Worm (Caenorhabditis elegans) whole organism, mixed stage, embryonic: ENCODE results near the gene M03C11.6.
A peak's percentile ranks its signal among the peaks of the same experiment; 100 is the strongest.

ENCODE experiments used
- M03D4.4 ChIP-seq: sonication (generic microtip); optimal IDR thresholded peaks from 2 replicates; lab custom pipeline; 2017; ENCODE audit warnings: mild to moderate bottlenecking, missing genetic modification characterization, missing compliant biosample characterization
- bed-3 ChIP-seq: fragments of 200-800 bp; sonication (Bioruptor generic); optimal IDR thresholded peaks from 3 replicates; lab custom pipeline; 2018; ENCODE audit warnings: mild to moderate bottlenecking, missing genetic modification characterization, moderate library complexity, missing compliant biosample characterization
- blmp-1 ChIP-seq: fragments of 150-350 bp; optimal IDR thresholded peaks from 2 replicates; lab custom pipeline; 2014; ENCODE audit warnings: missing biosample characterization, missing genetic modification characterization
- ceh-39 ChIP-seq: fragments of 150-350 bp; optimal IDR thresholded peaks from 2 replicates; lab custom pipeline; 2014; ENCODE audit warnings: missing biosample characterization, missing genetic modification characterization
- ceh-43 ChIP-seq: fragments of 200-800 bp; sonication (Bioruptor generic); optimal IDR thresholded peaks from 2 replicates; lab custom pipeline; 2018; ENCODE audit warnings: mild to moderate bottlenecking, missing genetic modification characterization, moderate library complexity, missing compliant biosample characterization
- ceh-83 ChIP-seq: fragments of 200-800 bp; sonication (Bioruptor generic); optimal IDR thresholded peaks from 2 replicates; lab custom pipeline; 2018; ENCODE audit warnings: mild to moderate bottlenecking, missing genetic modification characterization, missing compliant biosample characterization
- ces-1 ChIP-seq: fragments of 150-350 bp; optimal IDR thresholded peaks from 2 replicates; lab custom pipeline; 2014; ENCODE audit warnings: missing biosample characterization, missing genetic modification reagents, missing genetic modification characterization
- cnd-1 ChIP-seq: fragments of 200-800 bp; sonication (Bioruptor generic); optimal IDR thresholded peaks from 2 replicates; lab custom pipeline; 2018; ENCODE audit warnings: mild to moderate bottlenecking, missing genetic modification characterization, missing compliant biosample characterization
- drap-1 ChIP-seq: fragments of 200-800 bp; sonication (Bioruptor generic); optimal IDR thresholded peaks from 3 replicates; lab custom pipeline; 2018; ENCODE audit warnings: mild to moderate bottlenecking, missing genetic modification characterization, missing compliant biosample characterization
- elt-1 ChIP-seq: sonication (generic microtip); optimal IDR thresholded peaks from 2 replicates; lab custom pipeline; 2017; ENCODE audit warnings: missing genetic modification characterization, mild to moderate bottlenecking, missing compliant biosample characterization, antibody characterized with exemption, moderate library complexity, borderline replicate concordance; ENCODE audit not compliant: insufficient read depth
- elt-3 ChIP-seq: fragments of 150-350 bp; optimal IDR thresholded peaks from 2 replicates; lab custom pipeline; 2014; ENCODE audit warnings: missing biosample characterization, missing genetic modification characterization
- flh-1 ChIP-seq: fragments of 200-800 bp; sonication (Bioruptor generic); optimal IDR thresholded peaks from 2 replicates; lab custom pipeline; 2018; ENCODE audit warnings: mild to moderate bottlenecking, missing genetic modification characterization, moderate library complexity, missing compliant biosample characterization
- ham-2 ChIP-seq: fragments of 200-800 bp; sonication (Bioruptor generic); optimal IDR thresholded peaks from 2 replicates; lab custom pipeline; 2018; ENCODE audit warnings: mild to moderate bottlenecking, missing genetic modification characterization, missing compliant biosample characterization
- hlh-1 ChIP-seq: fragments of 150-350 bp; optimal IDR thresholded peaks from 2 replicates; lab custom pipeline; 2014; ENCODE audit warnings: missing biosample characterization, missing genetic modification reagents, missing genetic modification characterization
- lin-13 ChIP-seq: fragments of 150-350 bp; optimal IDR thresholded peaks from 2 replicates; lab custom pipeline; 2014; ENCODE audit warnings: missing biosample characterization, missing genetic modification characterization
- lin-32 ChIP-seq: fragments of 200-800 bp; sonication (Bioruptor generic); optimal IDR thresholded peaks from 2 replicates; lab custom pipeline; 2018; ENCODE audit warnings: mild to moderate bottlenecking, missing genetic modification characterization, missing compliant biosample characterization
- lsy-2 ChIP-seq: fragments of 150-350 bp; optimal IDR thresholded peaks from 2 replicates; lab custom pipeline; 2014; ENCODE audit warnings: missing biosample characterization, missing genetic modification characterization
- mab-5 ChIP-seq: fragments of 150-350 bp; optimal IDR thresholded peaks from 2 replicates; lab custom pipeline; 2014; ENCODE audit warnings: missing biosample characterization, missing genetic modification characterization
- mep-1 ChIP-seq: fragments of 150-350 bp; optimal IDR thresholded peaks from 2 replicates; lab custom pipeline; 2017; ENCODE audit warnings: missing biosample characterization, missing genetic modification reagents, missing genetic modification characterization, inconsistent platforms
- mls-2 ChIP-seq: sonication (generic microtip); optimal IDR thresholded peaks from 2 replicates; lab custom pipeline; 2016; ENCODE audit warnings: mild to moderate bottlenecking, missing genetic modification characterization, moderate library complexity, missing compliant biosample characterization
- nhr-12 ChIP-seq: fragments of 150-350 bp; optimal IDR thresholded peaks from 2 replicates; lab custom pipeline; 2014; ENCODE audit warnings: missing biosample characterization, missing genetic modification characterization
- nhr-2 ChIP-seq: fragments of 150-350 bp; optimal IDR thresholded peaks from 2 replicates; lab custom pipeline; 2014; ENCODE audit warnings: missing biosample characterization, missing genetic modification characterization
- nhr-237 ChIP-seq: fragments of 150-350 bp; optimal IDR thresholded peaks from 2 replicates; lab custom pipeline; 2014; ENCODE audit warnings: missing biosample characterization, missing genetic modification characterization
- nhr-28 ChIP-seq: fragments of 150-350 bp; optimal IDR thresholded peaks from 2 replicates; lab custom pipeline; 2014; ENCODE audit warnings: missing biosample characterization, missing genetic modification characterization
- nhr-76 ChIP-seq: sonication (generic microtip); optimal IDR thresholded peaks from 2 replicates; lab custom pipeline; 2017; ENCODE audit warnings: missing biosample characterization, missing genetic modification characterization
- pha-4 ChIP-seq: fragments of 150-350 bp; optimal IDR thresholded peaks from 2 replicates; lab custom pipeline; 2018; ENCODE audit warnings: missing biosample characterization, missing genetic modification reagents, missing genetic modification characterization
- sem-2 ChIP-seq: fragments of 200-800 bp; sonication (Bioruptor generic); optimal IDR thresholded peaks from 2 replicates; lab custom pipeline; 2018; ENCODE audit warnings: mild to moderate bottlenecking, missing genetic modification characterization, missing compliant biosample characterization
- snpc-4 ChIP-seq: fragments of 150-350 bp; optimal IDR thresholded peaks from 2 replicates; lab custom pipeline; 2014; ENCODE audit warnings: missing biosample characterization, missing genetic modification characterization
- sptf-1 ChIP-seq: sonication (generic microtip); optimal IDR thresholded peaks from 2 replicates; lab custom pipeline; 2017; ENCODE audit warnings: mild to moderate bottlenecking, missing genetic modification characterization, moderate library complexity, missing compliant biosample characterization
- tbx-8 ChIP-seq: fragments of 200-800 bp; sonication (Bioruptor generic); optimal IDR thresholded peaks from 2 replicates; lab custom pipeline; 2018; ENCODE audit warnings: mild to moderate bottlenecking, missing genetic modification characterization, moderate library complexity, missing compliant biosample characterization
- unc-120 ChIP-seq: sonication (generic microtip); optimal IDR thresholded peaks from 2 replicates; lab custom pipeline; 2017; ENCODE audit warnings: missing genetic modification characterization, missing compliant biosample characterization; ENCODE audit not compliant: poor library complexity, severe bottlenecking
- unc-39 ChIP-seq: fragments of 150-350 bp; optimal IDR thresholded peaks from 2 replicates; lab custom pipeline; 2014; ENCODE audit warnings: missing biosample characterization, missing genetic modification characterization
- unc-62 ChIP-seq: fragments of 150-350 bp; optimal IDR thresholded peaks from 2 replicates; lab custom pipeline; 2014; ENCODE audit warnings: missing biosample characterization, missing genetic modification reagents, missing genetic modification characterization
- zip-8 ChIP-seq: fragments of 150-350 bp; optimal IDR thresholded peaks from 2 replicates; lab custom pipeline; 2014; ENCODE audit warnings: missing biosample characterization, missing genetic modification characterization
- ztf-11 ChIP-seq: fragments of 150-350 bp; optimal IDR thresholded peaks from 2 replicates; lab custom pipeline; 2014; ENCODE audit warnings: missing biosample characterization, missing genetic modification characterization

Gene M03C11.6

DNA sequence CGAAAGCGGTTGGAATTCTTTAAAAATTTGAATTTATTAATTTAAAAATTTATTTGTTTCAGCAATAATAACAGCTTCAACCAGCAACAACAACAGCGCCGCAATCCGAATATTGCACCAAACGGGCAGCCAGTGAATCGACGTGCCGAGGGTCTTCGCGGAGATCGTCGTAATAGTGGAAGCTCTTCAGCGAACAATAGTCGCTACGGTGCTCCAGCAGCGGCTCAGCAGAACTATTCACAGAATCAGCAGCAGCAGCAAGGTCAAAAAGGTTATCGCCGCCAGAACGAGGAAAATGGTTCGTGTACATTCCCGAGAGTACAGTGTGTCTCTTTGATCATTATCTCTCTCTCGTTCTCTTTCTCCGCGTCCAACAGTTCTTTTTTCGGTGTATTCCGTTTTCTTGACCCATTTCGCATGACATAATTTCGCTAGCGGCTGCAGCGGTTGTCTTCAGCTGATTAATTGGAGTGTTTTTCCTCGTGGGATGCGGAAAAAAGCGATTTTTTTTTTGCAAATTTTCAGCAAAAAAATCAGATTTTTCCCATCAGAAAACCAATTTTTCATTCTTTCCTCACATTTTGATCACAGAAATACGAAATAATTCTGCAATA lies 39.2 kb upstream of the M03C11.6 start:
- no peak for TF ChIP-seq zip-8 (tag; lab: Kevin White, UChicago)
- TF ChIP-seq hlh-1 (tag; lab: Kevin White, UChicago): no peak
- TF ChIP-seq sptf-1 (tag; lab: Kevin White, UChicago): no peak
- no peak for TF ChIP-seq elt-3 (tag; lab: Kevin White, UChicago)
- no peak for TF ChIP-seq lsy-2 (tag; lab: Kevin White, UChicago)
- TF ChIP-seq tbx-8 (GFP tag; lab: Kevin White, UChicago): no peak
- no peak for TF ChIP-seq lin-32 (GFP tag; lab: Kevin White, UChicago)
- no peak for TF ChIP-seq nhr-2 (tag; lab: Kevin White, UChicago)
- TF ChIP-seq, all 35 proteins: peak for 0

DNA sequence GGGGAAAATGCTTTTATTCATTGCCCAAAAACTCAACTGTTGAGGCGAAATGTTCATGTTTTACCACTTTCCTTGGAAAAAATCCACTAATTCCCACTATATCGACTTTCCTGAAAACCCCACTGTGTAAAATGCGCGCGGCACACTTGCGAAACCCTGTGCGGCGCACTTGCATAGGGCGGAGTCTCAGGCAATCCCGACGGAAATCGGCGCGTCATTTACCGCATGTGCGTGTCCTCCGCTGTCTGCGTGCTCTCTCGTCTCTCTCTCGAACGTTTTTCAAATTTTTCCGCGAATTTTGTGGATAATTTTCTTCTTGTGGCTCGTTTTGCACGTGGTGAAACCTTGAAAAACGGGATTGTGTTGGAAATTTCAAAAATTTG lies 37.3 kb upstream of the M03C11.6 start, which contains the start of gene atx-2:
atx-2 (plus strand) TSS at position 226 of the 383 bp plus-strand sequence.
- no peak for TF ChIP-seq snpc-4 (tag; lab: Kevin White, UChicago)
- peak; percentile 98 for TF ChIP-seq nhr-76
- TF ChIP-seq lsy-2 (tag; lab: Kevin White, UChicago): peak; percentile 68
- peak; percentile 100 for TF ChIP-seq ztf-11 (tag; lab: Kevin White, UChicago)
- TF ChIP-seq ceh-83: peak; percentile 93
- peak; percentile 62 for TF ChIP-seq mab-5
- peak; percentile 91 for TF ChIP-seq pha-4 (tag; lab: Kevin White, UChicago)
- peak; percentile 98 for TF ChIP-seq M03D4.4 (tag; lab: Kevin White, UChicago)
- TF ChIP-seq drap-1: peak; percentile 99
- TF ChIP-seq lin-32 (GFP tag; lab: Kevin White, UChicago): peak; percentile 97
- peak; percentile 81 for TF ChIP-seq unc-62
- peak; percentile 95 for TF ChIP-seq sem-2 (GFP tag; lab: Kevin White, UChicago)
- TF ChIP-seq nhr-28 (tag; lab: Kevin White, UChicago): peak; percentile 74
- peak; percentile 100 for TF ChIP-seq mls-2 (tag; lab: Kevin White, UChicago)
- peak; percentile 98 for TF ChIP-seq cnd-1 (tag; lab: Kevin White, UChicago)
- TF ChIP-seq ceh-39 (tag; lab: Kevin White, UChicago): peak; percentile 54
- peak; percentile 34 for TF ChIP-seq ces-1 (GFP tag; lab: Kevin White, UChicago)
- peak; percentile 100 for TF ChIP-seq nhr-12 (tag; lab: Kevin White, UChicago)
- TF ChIP-seq nhr-237 (tag; lab: Kevin White, UChicago): peak; percentile 66
- TF ChIP-seq mep-1 (tag; lab: Kevin White, UChicago): peak; percentile 76
- TF ChIP-seq nhr-2 (tag; lab: Kevin White, UChicago): no peak
- TF ChIP-seq tbx-8 (GFP tag; lab: Kevin White, UChicago): peak; percentile 90
- TF ChIP-seq sptf-1 (tag; lab: Kevin White, UChicago): peak; percentile 99
- peak; percentile 98 for TF ChIP-seq unc-120 (tag; lab: Kevin White, UChicago)
- peak; percentile 97 for TF ChIP-seq ceh-43
- TF ChIP-seq zip-8 (tag; lab: Kevin White, UChicago): no peak
- peak; percentile 96 for TF ChIP-seq ham-2 (GFP tag; lab: Kevin White, UChicago)
- peak; percentile 92 for TF ChIP-seq hlh-1 (tag; lab: Kevin White, UChicago)
- peak; percentile 80 for TF ChIP-seq elt-3 (tag; lab: Kevin White, UChicago)
- peak; percentile 91 for TF ChIP-seq blmp-1 (tag; lab: Kevin White, UChicago)
- TF ChIP-seq lin-13 (tag; lab: Kevin White, UChicago): peak; percentile 95
- TF ChIP-seq unc-39: peak; percentile 100
- TF ChIP-seq flh-1 (GFP tag; lab: Kevin White, UChicago): peak; percentile 93
- TF ChIP-seq bed-3 (GFP tag; lab: Kevin White, UChicago): peak; percentile 96
- TF ChIP-seq elt-1 (tag; lab: Kevin White, UChicago): peak; percentile 92

- TF ChIP-seq sptf-1 (tag; lab: Kevin White, UChicago): no peak
- TF ChIP-seq hlh-1 (tag; lab: Kevin White, UChicago): no peak
- no peak for TF ChIP-seq nhr-28 (tag; lab: Kevin White, UChicago)
- no peak for TF ChIP-seq tbx-8 (GFP tag; lab: Kevin White, UChicago)
- TF ChIP-seq M03D4.4 (tag; lab: Kevin White, UChicago): no peak
- peak; percentile 81 for TF ChIP-seq ceh-39 (tag; lab: Kevin White, UChicago)
- no peak for TF ChIP-seq mls-2 (tag; lab: Kevin White, UChicago)
- no peak for TF ChIP-seq unc-120 (tag; lab: Kevin White, UChicago)
- no peak for TF ChIP-seq blmp-1 (tag; lab: Kevin White, UChicago)
- no peak for TF ChIP-seq bed-3 (GFP tag; lab: Kevin White, UChicago)
- TF ChIP-seq ceh-83: no peak
- TF ChIP-seq elt-1 (tag; lab: Kevin White, UChicago): no peak
- TF ChIP-seq cnd-1 (tag; lab: Kevin White, UChicago): peak; percentile 24
- TF ChIP-seq mab-5: no peak
- TF ChIP-seq lin-32 (GFP tag; lab: Kevin White, UChicago): no peak
- peak; percentile 74 for TF ChIP-seq lsy-2 (tag; lab: Kevin White, UChicago)
- peak; percentile 63 for TF ChIP-seq lin-13 (tag; lab: Kevin White, UChicago)
- peak; percentile 66 for TF ChIP-seq pha-4 (tag; lab: Kevin White, UChicago)
- TF ChIP-seq unc-39: no peak
- no peak for TF ChIP-seq elt-3 (tag; lab: Kevin White, UChicago)
- no peak for TF ChIP-seq ham-2 (GFP tag; lab: Kevin White, UChicago)
- TF ChIP-seq sem-2 (GFP tag; lab: Kevin White, UChicago): no peak
- TF ChIP-seq zip-8 (tag; lab: Kevin White, UChicago): no peak
- no peak for TF ChIP-seq unc-62
- peak; percentile 98 for TF ChIP-seq mep-1 (tag; lab: Kevin White, UChicago)
- no peak for TF ChIP-seq ztf-11 (tag; lab: Kevin White, UChicago)
- TF ChIP-seq drap-1: no peak
- no peak for TF ChIP-seq nhr-76
- peak; percentile 85 for TF ChIP-seq ces-1 (GFP tag; lab: Kevin White, UChicago)
- TF ChIP-seq nhr-12 (tag; lab: Kevin White, UChicago): no peak
- TF ChIP-seq nhr-237 (tag; lab: Kevin White, UChicago): peak; percentile 88
- TF ChIP-seq flh-1 (GFP tag; lab: Kevin White, UChicago): no peak
- TF ChIP-seq ceh-43: no peak
- TF ChIP-seq snpc-4 (tag; lab: Kevin White, UChicago): no peak
- peak; percentile 20 for TF ChIP-seq nhr-2 (tag; lab: Kevin White, UChicago)
Observed at ce11 chrIII:10460427-10461163, 36.8 kb upstream of the M03C11.6 start, which contains the start of gene ecps-1. Gene ecps-1 (minus strand): TSS chrIII:10460551.
